Worm (Caenorhabditis elegans): Measurements from ENCODE around the gene rabr-3.
A peak's percentile ranks its signal among the peaks of the same experiment; 100 is the strongest.

The rabr-3 gene

ce11 chrV:16195379-16195778 is at the start of gene rabr-3:
Gene rabr-3, plus strand, starts transcription at chrV:16195679.
- no peak for TF ChIP-seq lin-39 (tag; optimal IDR thresholded peaks at IDR 0.05)
- TF ChIP-seq eor-1 (tag; optimal IDR thresholded peaks at IDR 0.05), result no peak
- TF ChIP-seq unc-62 (GFP tag; optimal IDR thresholded peaks at IDR 0.05), result no peak
- TF ChIP-seq elt-3 (tag; optimal IDR thresholded peaks at IDR 0.05), result no peak
- no peak for TF ChIP-seq nhr-237 (tag; optimal IDR thresholded peaks at IDR 0.05)
- no peak for TF ChIP-seq mml-1 (tag; optimal IDR thresholded peaks at IDR 0.05)
- TF ChIP-seq egl-5 (tag; optimal IDR thresholded peaks at IDR 0.05), result no peak
- no peak for TF ChIP-seq lin-15B (tag; optimal IDR thresholded peaks at IDR 0.05)
- TF ChIP-seq nhr-28 (tag; optimal IDR thresholded peaks at IDR 0.05), result no peak
- no peak for TF ChIP-seq daf-12 (tag; optimal IDR thresholded peaks at IDR 0.05)
- TF ChIP-seq fkh-2 (tag; optimal IDR thresholded peaks at IDR 0.05), result no peak
- no peak for TF ChIP-seq ceh-9 (tag; optimal IDR thresholded peaks at IDR 0.05)
- TF ChIP-seq nhr-11 (tag; optimal IDR thresholded peaks at IDR 0.05), result no peak
- no peak for TF ChIP-seq egl-27 (tag; optimal IDR thresholded peaks at IDR 0.05)
- no peak for TF ChIP-seq fos-1 (tag; optimal IDR thresholded peaks at IDR 0.05)

- TF ChIP-seq elt-2 (tag; optimal IDR thresholded peaks at IDR 0.05) (peak; percentile 15), egl-27 (tag; optimal IDR thresholded peaks at IDR 0.05) (no peak), unc-62 (GFP tag; optimal IDR thresholded peaks at IDR 0.05) (no peak)
Measured at ce11 chrV:16148805-16149204, 46.7 kb upstream of the rabr-3 start, which contains the start of gene F10A3.4. Gene F10A3.4, plus strand, starts transcription at chrV:16149105.

- TF ChIP-seq elt-1 (tag; optimal IDR thresholded peaks at IDR 0.05) (no peak), elt-2 (tag; optimal IDR thresholded peaks at IDR 0.05) (no peak), lsy-12 (tag; optimal IDR thresholded peaks at IDR 0.05) (no peak), skn-1 (tag; optimal IDR thresholded peaks at IDR 0.05) (no peak), sea-2 (GFP tag; optimal IDR thresholded peaks at IDR 0.05) (no peak), nhr-77 (tag; optimal IDR thresholded peaks at IDR 0.05) (no peak), R02D3.7 (tag; optimal IDR thresholded peaks at IDR 0.05) (no peak), nhr-25 (tag; optimal IDR thresholded peaks at IDR 0.05) (no peak), nhr-237 (tag; optimal IDR thresholded peaks at IDR 0.05) (no peak), nhr-28 (tag; optimal IDR thresholded peaks at IDR 0.05) (no peak), nhr-11 (tag; optimal IDR thresholded peaks at IDR 0.05) (no peak), nhr-43 (tag; optimal IDR thresholded peaks at IDR 0.05; ENCODE audit: poor library complexity, severe bottlenecking) (no peak), lin-15B (tag; optimal IDR thresholded peaks at IDR 0.05) (no peak), ceh-9 (tag; optimal IDR thresholded peaks at IDR 0.05) (no peak), ZK546.5 (tag; optimal IDR thresholded peaks at IDR 0.05) (no peak), egl-5 (tag; optimal IDR thresholded peaks at IDR 0.05) (no peak), lin-39 (tag; optimal IDR thresholded peaks at IDR 0.05) (no peak), nhr-67 (tag; optimal IDR thresholded peaks at IDR 0.05) (no peak), snpc-4 (tag; optimal IDR thresholded peaks at IDR 0.05) (no peak)
Measured at ce11 chrV:16153375-16153774, 42.1 kb upstream of the rabr-3 start, which contains the start of gene str-254. Gene str-254, minus strand, starts transcription at chrV:16153475.

ce11 chrV:16155111-16155510 is 40.4 kb upstream of the rabr-3 start, which contains the start of gene str-97:
Gene str-97, minus strand, starts transcription at chrV:16155211.
- TF ChIP-seq fkh-2 (tag; optimal IDR thresholded peaks at IDR 0.05) (no peak), ZK546.5 (tag; optimal IDR thresholded peaks at IDR 0.05) (no peak), elt-3 (tag; optimal IDR thresholded peaks at IDR 0.05) (no peak), unc-62 (GFP tag; optimal IDR thresholded peaks at IDR 0.05) (no peak), elt-2 (tag; optimal IDR thresholded peaks at IDR 0.05) (no peak), daf-12 (tag; optimal IDR thresholded peaks at IDR 0.05) (no peak), nhr-11 (tag; optimal IDR thresholded peaks at IDR 0.05) (no peak), nhr-28 (tag; optimal IDR thresholded peaks at IDR 0.05) (no peak), nhr-23 (tag; optimal IDR thresholded peaks at IDR 0.05) (no peak)

- no peak for TF ChIP-seq fkh-10 (GFP tag; optimal IDR thresholded peaks at IDR 0.05)
- no peak for TF ChIP-seq elt-3 (tag; optimal IDR thresholded peaks at IDR 0.05)
- TF ChIP-seq elt-2 (tag; optimal IDR thresholded peaks at IDR 0.05), result no peak
- no peak for TF ChIP-seq pqm-1 (tag; optimal IDR thresholded peaks at IDR 0.05)
- no peak for TF ChIP-seq nfya-1 (tag; optimal IDR thresholded peaks at IDR 0.05; ENCODE audit: insufficient read depth)
- no peak for TF ChIP-seq ama-1 (optimal IDR thresholded peaks at IDR 0.05)
- TF ChIP-seq mdl-1 (tag; optimal IDR thresholded peaks at IDR 0.05), result no peak
- no peak for TF ChIP-seq sea-2 (GFP tag; optimal IDR thresholded peaks at IDR 0.05)
- TF ChIP-seq lin-15B (tag; optimal IDR thresholded peaks at IDR 0.05), result no peak
- TF ChIP-seq ZK546.5 (tag; optimal IDR thresholded peaks at IDR 0.05), result no peak
- no peak for TF ChIP-seq ceh-16 (tag; optimal IDR thresholded peaks at IDR 0.05)
Measured at ce11 chrV:16158391-16158790, 37.1 kb upstream of the rabr-3 start, which contains the start of gene str-99. Gene str-99, minus strand, starts transcription at chrV:16158491.

Data from whole organism, L3 larva.